Worm (Caenorhabditis elegans) whole organism, young adult: ENCODE measurements around the gene snf-9.

Source experiments
- B0019.2 ChIP-seq: fragments of 200-800 bp; sonication (Bioruptor generic); conservative IDR thresholded peaks from 2 replicates; pipeline ENCODE4 v1.3.6; 2022; ENCODE audit warnings: missing genetic modification reagents, missing genetic modification characterization, missing compliant biosample characterization
- ama-1 ChIP-seq, 3 experiments: fragments of 150-350 bp in 1 of 3; sonication (generic microtip) in 2 of 3; optimal IDR thresholded peaks; 2 replicates each; lab custom pipeline; 2014 to 2018; ENCODE audit warnings: missing biosample characterization in 2 of 3, missing genetic modification characterization in 2 of 3, missing genetic modification reagents in 2 of 3
- unc-130 ChIP-seq: sonication (generic microtip); optimal IDR thresholded peaks from 2 replicates; lab custom pipeline; 2016; ENCODE audit warnings: missing genetic modification reagents, missing genetic modification characterization, missing compliant biosample characterization

DNA sequence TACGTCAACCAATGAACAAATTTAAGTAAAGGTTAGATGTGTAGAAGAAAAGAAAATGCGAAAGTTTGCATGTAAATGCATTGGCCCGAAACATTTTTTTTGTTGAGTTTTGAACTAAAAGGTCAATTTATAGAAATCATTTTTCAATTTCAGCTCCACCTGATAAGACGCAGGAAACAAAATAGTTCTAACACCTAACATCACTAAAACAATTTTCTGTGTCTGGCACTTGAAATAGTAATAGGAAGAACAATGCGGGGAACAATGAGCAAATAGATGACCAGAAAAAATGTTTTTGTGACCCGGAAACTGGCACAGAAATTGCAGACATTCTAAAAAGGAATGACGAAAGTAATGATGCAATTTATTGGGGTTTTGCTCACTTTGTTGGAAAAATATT is 19.6 kb upstream of the snf-9 start:
- TF ChIP-seq ama-1 (optimal IDR thresholded peaks at IDR 0.05; lab: Kevin White, UChicago) (no peak), ama-1 (GFP tag; optimal IDR thresholded peaks at IDR 0.05; lab: Kevin White, UChicago) (no peak), B0019.2 (GFP tag; lab: Robert Waterston, UW) (no peak), unc-130 (GFP tag; lab: Kevin White, UChicago) (no peak)
